Fruit fly (Drosophila melanogaster): ENCODE results near the gene CatB.

- TF ChIP-seq usp (GFP tag; optimal IDR thresholded peaks at IDR 0.05): no peak
- no peak for TF ChIP-seq EcR (GFP tag; optimal IDR thresholded peaks at IDR 0.05)
Observed at dm6 chr2L:8734304-8734703, 28.9 kb downstream of the CatB start.
